Fruit fly (Drosophila melanogaster): ENCODE results near the gene CG15369.
A peak's percentile ranks its signal among the peaks of the same experiment; 100 is the strongest.

dm6 chrX:9243417-9243884 lies 26.8 kb downstream of the CG15369 start, which contains the start of the genes mxc and Larp7:
- TF ChIP-seq CG14711 (tag; optimal IDR thresholded peaks at IDR 0.05) (peak; percentile 90), tj (GFP tag; optimal IDR thresholded peaks at IDR 0.05) (peak; percentile 53), cnc (optimal IDR thresholded peaks at IDR 0.05) (no peak), CG7101 (tag; optimal IDR thresholded peaks at IDR 0.05) (peak; percentile 71), kay (GFP tag; ENCODE audit: borderline replicate concordance) (no peak), Mnt (GFP tag; optimal IDR thresholded peaks at IDR 0.05) (peak; percentile 67)
